Fruit fly (Drosophila melanogaster) whole organism, embryonic: Measurements from ENCODE around the gene Crg-1.

Experiments
- CG1024 ChIP-seq: fragments of 200-800 bp; sonication (Bioruptor generic); IDR thresholded peaks from 2 replicates; pipeline ENCODE4 v1.3.6; 2022; ENCODE audit warnings: missing biosample characterization, missing genetic modification characterization
- CG13624 ChIP-seq: fragments of 200-800 bp; sonication (Bioruptor generic); optimal IDR thresholded peaks from 2 replicates; lab custom pipeline; 2016; ENCODE audit warnings: missing biosample characterization, missing genetic modification characterization
- CG8478 ChIP-seq: fragments of >200 bp; optimal IDR thresholded peaks from 2 replicates; lab custom pipeline; 2018
- CTCF ChIP-seq: fragments of 200-800 bp; sonication (Bioruptor generic); optimal IDR thresholded peaks from 2 replicates; lab custom pipeline; 2017; ENCODE audit warnings: missing biosample characterization, mild to moderate bottlenecking, missing genetic modification characterization, moderate library complexity
- Elba2 ChIP-seq: fragments of 200-800 bp; sonication (Bioruptor generic); optimal IDR thresholded peaks from 3 replicates; lab custom pipeline; 2016; ENCODE audit warnings: missing biosample characterization, missing genetic modification characterization
- Fer3 ChIP-seq: fragments of 200-800 bp; sonication (Bioruptor generic); optimal IDR thresholded peaks from 2 replicates; lab custom pipeline; 2018; ENCODE audit warnings: missing biosample characterization, mild to moderate bottlenecking, missing genetic modification characterization, moderate library complexity
- Gsc ChIP-seq: fragments of 200-800 bp; sonication (Bioruptor generic); IDR thresholded peaks from 2 replicates; pipeline ENCODE4 v1.3.6; 2022; ENCODE audit warnings: missing biosample characterization, missing genetic modification characterization
- Nf-YB ChIP-seq: fragments of 200-800 bp; sonication (Bioruptor generic); optimal IDR thresholded peaks from 3 replicates; lab custom pipeline; 2019; ENCODE audit warnings: missing biosample characterization, mild to moderate bottlenecking, missing genetic modification characterization, moderate library complexity
- YL-1 ChIP-seq: fragments of 200-800 bp; sonication (Bioruptor generic); optimal IDR thresholded peaks from 3 replicates; lab custom pipeline; 2017; ENCODE audit warnings: missing biosample characterization, mild to moderate bottlenecking, missing genetic modification characterization
- ac ChIP-seq: fragments of 200-800 bp; sonication (Bioruptor generic); optimal IDR thresholded peaks from 3 replicates; lab custom pipeline; 2017; ENCODE audit warnings: missing biosample characterization, mild to moderate bottlenecking, missing genetic modification characterization
- crol ChIP-seq: fragments of 200-800 bp; sonication (Bioruptor generic); IDR thresholded peaks from 2 replicates; pipeline ENCODE4 v1.3.6; 2022; ENCODE audit warnings: missing biosample characterization, missing genetic modification characterization
- pan ChIP-seq, 4 experiments: fragments of >200 bp in 3 of 4; fragments of 200-800 bp in 1 of 4; sonication (Bioruptor generic) in 1 of 4; optimal IDR thresholded peaks in 3 of 4; IDR thresholded peaks in 1 of 4; 2 replicates each; pipeline versions ENCODE4 v1.3.6 to Lab custom; 2017 to 2022; ENCODE audit warnings: missing biosample characterization in 2 of 4, missing genetic modification characterization in 2 of 4, mixed read lengths in 1 of 4
- yki ChIP-seq: fragments of >200 bp; optimal IDR thresholded peaks from 3 replicates; lab custom pipeline; 2018

DNA sequence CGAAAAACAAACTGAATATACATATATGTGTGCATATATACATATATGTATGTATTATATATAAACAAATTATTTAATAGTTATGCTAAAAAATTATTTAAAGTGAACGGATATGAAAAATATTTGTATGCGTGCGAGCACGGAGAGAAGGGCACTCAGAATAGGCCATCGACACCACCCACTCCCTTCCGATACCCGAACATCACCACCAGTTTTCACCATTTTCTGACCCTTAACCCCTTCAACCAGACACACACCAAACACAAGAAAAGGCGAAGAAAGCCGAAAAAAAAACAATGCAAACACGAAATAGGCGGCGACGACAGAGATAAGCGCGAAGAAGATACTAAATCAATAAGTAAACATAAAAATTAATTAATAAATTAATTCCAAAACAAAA lies 3.7 kb upstream of the Crg-1 start:
- TF ChIP-seq pan (optimal IDR thresholded peaks at IDR 0.05; lab: Kevin White, UChicago) (no peak), pan (GFP tag; optimal IDR thresholded peaks at IDR 0.05 in 1 of 2, IDR thresholded peaks at IDR 0.05 in 1 of 2) (no peak), YL-1 (GFP tag; lab: Kevin White, UChicago) (no peak), crol (GFP tag; lab: Robert Waterston, UW) (no peak), CG8478 (lab: Kevin White, UChicago) (no peak), Nf-YB (GFP tag; lab: Kevin White, UChicago) (no peak), ac (GFP tag; lab: Kevin White, UChicago) (no peak), Fer3 (tag; lab: Kevin White, UChicago) (no peak), Elba2 (no peak), CG1024 (GFP tag; lab: Robert Waterston, UW) (no peak), CG13624 (no peak), yki (lab: Kevin White, UChicago) (no peak), CTCF (GFP tag; lab: Kevin White, UChicago) (no peak), Gsc (GFP tag; lab: Robert Waterston, UW) (no peak)
